Worm (Caenorhabditis elegans) whole organism, mixed stage, embryonic: Measurements from ENCODE around the gene mrpl-4.

Experiments used
- ceh-83 ChIP-seq: fragments of 200-800 bp; sonication (Bioruptor generic); optimal IDR thresholded peaks from 2 replicates; lab custom pipeline; 2018; ENCODE audit warnings: mild to moderate bottlenecking, missing genetic modification characterization, missing compliant biosample characterization
- elt-3 ChIP-seq: fragments of 150-350 bp; optimal IDR thresholded peaks from 2 replicates; lab custom pipeline; 2014; ENCODE audit warnings: missing biosample characterization, missing genetic modification characterization
- lin-13 ChIP-seq: fragments of 150-350 bp; optimal IDR thresholded peaks from 2 replicates; lab custom pipeline; 2014; ENCODE audit warnings: missing biosample characterization, missing genetic modification characterization
- lin-32 ChIP-seq: fragments of 200-800 bp; sonication (Bioruptor generic); optimal IDR thresholded peaks from 2 replicates; lab custom pipeline; 2018; ENCODE audit warnings: mild to moderate bottlenecking, missing genetic modification characterization, missing compliant biosample characterization
- lsy-2 ChIP-seq: fragments of 150-350 bp; optimal IDR thresholded peaks from 2 replicates; lab custom pipeline; 2014; ENCODE audit warnings: missing biosample characterization, missing genetic modification characterization
- mab-5 ChIP-seq: fragments of 150-350 bp; optimal IDR thresholded peaks from 2 replicates; lab custom pipeline; 2014; ENCODE audit warnings: missing biosample characterization, missing genetic modification characterization
- mep-1 ChIP-seq: fragments of 150-350 bp; optimal IDR thresholded peaks from 2 replicates; lab custom pipeline; 2017; ENCODE audit warnings: missing biosample characterization, missing genetic modification reagents, missing genetic modification characterization, inconsistent platforms
- mls-2 ChIP-seq: sonication (generic microtip); optimal IDR thresholded peaks from 2 replicates; lab custom pipeline; 2016; ENCODE audit warnings: mild to moderate bottlenecking, missing genetic modification characterization, moderate library complexity, missing compliant biosample characterization
- pha-4 ChIP-seq: fragments of 150-350 bp; optimal IDR thresholded peaks from 2 replicates; lab custom pipeline; 2018; ENCODE audit warnings: missing biosample characterization, missing genetic modification reagents, missing genetic modification characterization
- snpc-4 ChIP-seq: fragments of 150-350 bp; optimal IDR thresholded peaks from 2 replicates; lab custom pipeline; 2014; ENCODE audit warnings: missing biosample characterization, missing genetic modification characterization
- unc-62 ChIP-seq: fragments of 150-350 bp; optimal IDR thresholded peaks from 2 replicates; lab custom pipeline; 2014; ENCODE audit warnings: missing biosample characterization, missing genetic modification reagents, missing genetic modification characterization
- ztf-11 ChIP-seq: fragments of 150-350 bp; optimal IDR thresholded peaks from 2 replicates; lab custom pipeline; 2014; ENCODE audit warnings: missing biosample characterization, missing genetic modification characterization

- TF ChIP-seq elt-3 (tag; lab: Kevin White, UChicago) (no peak), mab-5 (tag; lab: Kevin White, UChicago) (no peak), ceh-83 (GFP tag; lab: Kevin White, UChicago) (no peak), lin-13 (tag; lab: Kevin White, UChicago) (no peak), lin-32 (GFP tag; lab: Kevin White, UChicago) (no peak), mep-1 (tag; lab: Kevin White, UChicago) (no peak), lsy-2 (tag; lab: Kevin White, UChicago) (no peak), unc-62 (GFP tag; lab: Kevin White, UChicago) (no peak), ztf-11 (tag; lab: Kevin White, UChicago) (no peak), pha-4 (tag; lab: Kevin White, UChicago) (no peak), snpc-4 (tag; lab: Kevin White, UChicago) (no peak), mls-2 (tag; lab: Kevin White, UChicago) (no peak)
Measured at ce11 chrV:8468740-8469139, 1.7 kb downstream of the mrpl-4 start, which contains the start of gene phf-30.
